Fruit fly (Drosophila melanogaster): ENCODE data around the gene CG5854.

DNA sequence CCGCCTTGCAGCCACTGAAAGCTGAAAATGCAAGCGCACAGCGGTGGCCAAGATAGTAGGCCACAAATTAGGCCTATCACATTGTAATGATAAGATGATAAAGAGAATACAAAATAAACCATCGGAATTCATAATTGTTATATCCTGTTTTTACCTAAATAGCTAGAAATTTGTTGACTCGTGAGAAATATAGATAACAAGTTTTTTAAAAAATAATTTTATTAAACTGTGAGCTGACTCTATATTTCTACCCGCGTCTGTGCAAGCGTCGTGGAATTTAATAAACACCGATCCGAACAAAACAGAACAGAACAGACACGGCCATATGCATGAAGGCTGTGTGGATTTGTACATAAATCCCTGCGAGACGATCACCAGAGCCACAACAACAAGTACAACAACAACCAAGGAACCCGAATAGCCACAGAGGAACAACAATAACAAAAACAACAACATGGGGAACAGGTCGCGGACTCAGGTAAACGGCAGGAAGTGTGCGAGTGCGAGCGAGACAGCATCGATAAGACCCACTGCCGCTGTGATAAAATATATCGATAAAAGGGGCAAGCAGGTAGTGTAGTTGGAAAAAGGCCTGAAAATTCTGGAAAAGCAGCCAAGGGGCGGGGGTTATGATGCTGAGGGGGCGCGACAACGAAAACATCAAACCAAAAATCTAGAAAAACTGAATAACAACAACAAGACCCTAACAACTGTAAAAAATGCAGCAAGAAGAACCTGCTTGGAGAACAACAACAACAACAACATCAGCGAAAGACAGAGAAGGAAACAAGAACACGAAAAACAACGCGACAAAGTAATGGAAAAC, 47.2 kb upstream of the CG5854 start:
- TF ChIP-seq CG2116 (GFP tag; optimal IDR thresholded peaks at IDR 0.05) (peak; percentile 59), CG12942 (GFP tag; optimal IDR thresholded peaks at IDR 0.05) (peak; percentile 69)
